Worm (Caenorhabditis elegans): Measurements from ENCODE around the gene F11D5.7.

DNA sequence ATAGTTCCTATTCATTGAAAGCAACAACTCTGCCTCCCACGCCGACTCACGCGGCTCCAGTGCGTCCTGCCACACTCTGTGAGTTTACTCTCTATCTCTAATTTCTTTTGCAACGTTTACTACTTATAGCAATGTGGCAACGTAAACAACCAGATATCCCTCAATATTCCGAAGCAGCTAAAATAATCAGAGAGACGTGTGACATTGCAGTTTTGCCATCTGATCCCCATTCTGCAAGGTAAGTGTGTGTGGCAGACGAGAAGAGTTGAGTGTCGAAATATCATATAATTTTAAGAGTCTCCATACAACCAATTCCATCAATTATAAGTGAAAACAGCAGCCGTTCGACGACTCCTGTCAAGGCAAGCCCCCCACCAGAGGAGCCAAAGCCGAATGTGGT lies 35.7 kb downstream of the F11D5.7 start:
- TF ChIP-seq nhr-12 (tag; optimal IDR thresholded peaks at IDR 0.05) (no peak), ceh-9 (tag; optimal IDR thresholded peaks at IDR 0.05) (no peak), ama-1 (optimal IDR thresholded peaks at IDR 0.05) (no peak), unc-62 (GFP tag; optimal IDR thresholded peaks at IDR 0.05) (no peak), pqm-1 (tag; optimal IDR thresholded peaks at IDR 0.05) (no peak), elt-3 (tag; optimal IDR thresholded peaks at IDR 0.05) (no peak), nhr-25 (tag; optimal IDR thresholded peaks at IDR 0.05) (no peak), skn-1 (tag; optimal IDR thresholded peaks at IDR 0.05) (no peak), fkh-10 (GFP tag; optimal IDR thresholded peaks at IDR 0.05) (no peak)
